Worm (Caenorhabditis elegans) whole organism, young adult: Measurements from ENCODE around the gene F25E5.1.

Experiments
- B0336.3 ChIP-seq: fragments of 200-800 bp; sonication (Bioruptor generic); IDR thresholded peaks from 2 replicates; pipeline ENCODE4 v1.3.6; 2022; ENCODE audit warnings: missing genetic modification characterization, missing compliant biosample characterization
- C17E4.6 ChIP-seq: fragments of 200-800 bp; sonication (Bioruptor generic); IDR thresholded peaks from 2 replicates; pipeline ENCODE4 v1.3.6; 2022; ENCODE audit warnings: missing genetic modification reagents, missing genetic modification characterization, missing compliant biosample characterization
- F55B11.4 ChIP-seq: sonication (generic microtip); optimal IDR thresholded peaks from 2 replicates; lab custom pipeline; 2016; ENCODE audit warnings: missing compliant biosample characterization, missing genetic modification characterization, borderline replicate concordance; ENCODE audit not compliant: insufficient read depth
- K12H6.12 ChIP-seq: fragments of 200-800 bp; sonication (Bioruptor generic); optimal IDR thresholded peaks from 2 replicates; lab custom pipeline; 2018; ENCODE audit warnings: mild to moderate bottlenecking, missing genetic modification characterization, missing compliant biosample characterization
- Y53F4B.3 ChIP-seq: fragments of 200-800 bp; sonication (Bioruptor generic); IDR thresholded peaks from 2 replicates; pipeline ENCODE4 v1.3.6; 2022; ENCODE audit warnings: missing genetic modification reagents, missing genetic modification characterization, missing compliant biosample characterization
- Y53G8AR.9 ChIP-seq: fragments of 200-800 bp; sonication (Bioruptor generic); conservative IDR thresholded peaks from 2 replicates; pipeline ENCODE4 v1.3.6; 2022; ENCODE audit warnings: missing genetic modification reagents, missing genetic modification characterization, missing compliant biosample characterization
- Y56A3A.18 ChIP-seq: fragments of 200-800 bp; sonication (Bioruptor generic); IDR thresholded peaks from 2 replicates; pipeline ENCODE4 v1.3.6; 2022; ENCODE audit warnings: missing genetic modification reagents, missing genetic modification characterization, missing compliant biosample characterization
- aptf-3 ChIP-seq: fragments of 200-800 bp; sonication (Bioruptor generic); IDR thresholded peaks from 2 replicates; pipeline ENCODE4 v1.3.6; 2022; ENCODE audit warnings: missing genetic modification characterization, missing compliant biosample characterization
- attf-5 ChIP-seq: fragments of 200-800 bp; sonication (Bioruptor generic); optimal IDR thresholded peaks from 2 replicates; lab custom pipeline; 2018; ENCODE audit warnings: mild to moderate bottlenecking, missing genetic modification characterization, missing compliant biosample characterization
- cebp-1 ChIP-seq, 2 experiments: fragments of 200-800 bp in 1 of 2; sonication (Bioruptor generic) in 1 of 2; sonication (generic microtip) in 1 of 2; IDR thresholded peaks in 1 of 2; optimal IDR thresholded peaks in 1 of 2; 2 replicates each; pipeline versions ENCODE4 v1.3.6 to Lab custom; 2017 to 2022; ENCODE audit warnings: missing compliant biosample characterization in 2 of 2, missing genetic modification characterization in 2 of 2, mild to moderate bottlenecking in 1 of 2, missing genetic modification reagents in 1 of 2, moderate library complexity in 1 of 2
- ceh-40 ChIP-seq: fragments of 200-800 bp; sonication (Bioruptor generic); IDR thresholded peaks from 2 replicates; pipeline ENCODE4 v1.3.6; 2022; ENCODE audit warnings: missing genetic modification characterization, missing compliant biosample characterization
- chd-7 ChIP-seq: sonication (generic microtip); optimal IDR thresholded peaks from 2 replicates; lab custom pipeline; 2016; ENCODE audit warnings: mild to moderate bottlenecking, missing genetic modification characterization, moderate library complexity, missing compliant biosample characterization
- egrh-3 ChIP-seq: fragments of 200-800 bp; sonication (Bioruptor generic); IDR thresholded peaks from 2 replicates; pipeline ENCODE4 v1.3.6; 2022; ENCODE audit warnings: missing genetic modification reagents, missing genetic modification characterization, missing compliant biosample characterization
- hmg-1.2 ChIP-seq: fragments of 200-800 bp; sonication (Bioruptor generic); IDR thresholded peaks from 2 replicates; pipeline ENCODE4 v1.3.6; 2022; ENCODE audit warnings: missing genetic modification reagents, missing genetic modification characterization, missing compliant biosample characterization
- let-607 ChIP-seq, 2 experiments: fragments of 200-800 bp in 1 of 2; sonication (Bioruptor generic) in 1 of 2; sonication (generic microtip) in 1 of 2; optimal IDR thresholded peaks; 2 replicates each; lab custom pipeline; 2016 to 2018; ENCODE audit warnings: mild to moderate bottlenecking in 2 of 2, missing compliant biosample characterization in 2 of 2, missing genetic modification characterization in 2 of 2, moderate library complexity in 2 of 2, missing genotype in 1 of 2
- lin-26 ChIP-seq: fragments of 200-800 bp; sonication (Bioruptor generic); IDR thresholded peaks from 2 replicates; pipeline ENCODE4 v1.3.6; 2022; ENCODE audit warnings: missing genetic modification reagents, missing genetic modification characterization, missing compliant biosample characterization
- lin-40 ChIP-seq: sonication (generic microtip); optimal IDR thresholded peaks from 2 replicates; lab custom pipeline; 2016; ENCODE audit warnings: missing genetic modification characterization, mild to moderate bottlenecking, missing compliant biosample characterization, missing genotype, missing genetic modification reagents
- lsl-1 ChIP-seq: fragments of 200-800 bp; sonication (Bioruptor generic); optimal IDR thresholded peaks from 2 replicates; lab custom pipeline; 2018; ENCODE audit warnings: mild to moderate bottlenecking, missing genetic modification characterization, moderate library complexity, missing compliant biosample characterization
- lsy-27 ChIP-seq: sonication (generic microtip); optimal IDR thresholded peaks from 2 replicates; lab custom pipeline; 2017; ENCODE audit warnings: missing genetic modification characterization, mild to moderate bottlenecking, missing compliant biosample characterization, antibody characterized with exemption, missing genotype, borderline replicate concordance; ENCODE audit not compliant: insufficient read depth
- madf-3 ChIP-seq: fragments of 200-800 bp; sonication (Bioruptor generic); IDR thresholded peaks from 2 replicates; pipeline ENCODE4 v1.3.6; 2022; ENCODE audit warnings: missing genetic modification reagents, missing genetic modification characterization, missing compliant biosample characterization
- madf-8 ChIP-seq: fragments of 200-800 bp; sonication (Bioruptor generic); conservative IDR thresholded peaks from 2 replicates; pipeline ENCODE4 v1.3.6; 2022; ENCODE audit warnings: missing genetic modification reagents, missing genetic modification characterization, missing compliant biosample characterization
- mcd-1 ChIP-seq: fragments of 200-800 bp; sonication (Bioruptor generic); IDR thresholded peaks from 2 replicates; pipeline ENCODE4 v1.3.6; 2022; ENCODE audit warnings: missing genetic modification reagents, missing genetic modification characterization, missing compliant biosample characterization
- nfya-2 ChIP-seq: fragments of 200-800 bp; sonication (Bioruptor generic); IDR thresholded peaks from 2 replicates; pipeline ENCODE4 v1.3.6; 2022; ENCODE audit warnings: missing genetic modification reagents, missing genetic modification characterization, missing compliant biosample characterization
- pbrm-1 ChIP-seq: fragments of 200-800 bp; sonication (Bioruptor generic); IDR thresholded peaks from 2 replicates; pipeline ENCODE4 v1.3.6; 2022; ENCODE audit warnings: missing genetic modification reagents, missing genetic modification characterization, missing compliant biosample characterization
- sea-2 ChIP-seq: fragments of 200-800 bp; sonication (Bioruptor generic); IDR thresholded peaks from 2 replicates; pipeline ENCODE4 v1.3.6; 2022; ENCODE audit warnings: missing genetic modification characterization, missing compliant biosample characterization
- unc-62 ChIP-seq: fragments of 150-350 bp; optimal IDR thresholded peaks from 2 replicates; lab custom pipeline; 2014; ENCODE audit warnings: missing biosample characterization, missing genetic modification reagents, missing genetic modification characterization
- xnd-1 ChIP-seq: sonication (generic microtip); optimal IDR thresholded peaks from 2 replicates; lab custom pipeline; 2016; ENCODE audit warnings: missing genotype, missing genetic modification reagents, missing genetic modification characterization, missing compliant biosample characterization

Gene F25E5.1

DNA sequence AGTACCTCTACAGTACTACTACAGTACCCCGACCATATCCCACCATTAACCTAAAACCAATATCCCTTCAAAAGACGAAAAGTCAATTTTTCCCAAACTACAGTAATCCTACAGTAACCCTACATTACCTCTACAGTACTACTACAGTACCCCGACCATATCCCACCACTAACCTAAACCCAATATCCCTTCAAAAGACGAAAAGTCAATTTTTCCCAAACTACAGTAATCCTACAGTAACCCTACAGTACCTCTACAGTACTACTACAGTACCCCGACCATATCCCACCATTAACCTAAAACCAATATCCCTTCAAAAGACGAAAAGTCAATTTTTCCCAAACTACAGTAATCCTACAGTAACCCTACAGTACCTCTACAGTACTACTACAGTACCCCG is 21.4 kb upstream of the F25E5.1 start, which contains the start of gene nhr-141:
Gene nhr-141 (plus strand): TSS at position 331 of the 400 bp plus-strand sequence.
- TF ChIP-seq egrh-3 (GFP tag; lab: Robert Waterston, UW) (peak; percentile 55), madf-3 (GFP tag; lab: Robert Waterston, UW) (peak; percentile 65; the same call in 1 of the 2 replicates)

DNA sequence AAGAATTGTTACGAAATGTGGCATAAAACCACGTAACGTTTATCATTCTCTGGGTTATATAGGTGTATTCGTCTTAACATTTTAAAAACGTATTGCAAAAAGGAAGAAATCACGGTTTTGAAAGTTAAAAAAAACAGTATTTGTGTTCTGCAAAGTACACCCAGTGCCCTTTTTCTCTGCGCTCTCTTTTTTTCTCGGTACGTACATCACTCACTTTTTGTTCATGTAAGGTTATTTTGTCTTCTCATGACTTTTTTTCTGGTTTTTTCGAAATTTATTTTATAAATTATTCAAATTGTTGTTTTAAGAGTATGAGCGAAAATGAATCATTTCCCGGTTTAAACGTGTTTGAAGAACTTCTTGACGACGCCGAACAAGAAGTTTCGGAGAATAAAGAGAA is 18.7 kb upstream of the F25E5.1 start, which contains the start of gene F25E5.5:
Gene F25E5.5 (plus strand): TSS at position 301 of the 400 bp plus-strand sequence.
- TF ChIP-seq cebp-1 (GFP tag; IDR thresholded peaks at IDR 0.05; lab: Robert Waterston, UW) (no peak), cebp-1 (tag; optimal IDR thresholded peaks at IDR 0.05; lab: Kevin White, UChicago) (peak; percentile 4), lin-40 (tag; lab: Kevin White, UChicago) (no peak)

DNA sequence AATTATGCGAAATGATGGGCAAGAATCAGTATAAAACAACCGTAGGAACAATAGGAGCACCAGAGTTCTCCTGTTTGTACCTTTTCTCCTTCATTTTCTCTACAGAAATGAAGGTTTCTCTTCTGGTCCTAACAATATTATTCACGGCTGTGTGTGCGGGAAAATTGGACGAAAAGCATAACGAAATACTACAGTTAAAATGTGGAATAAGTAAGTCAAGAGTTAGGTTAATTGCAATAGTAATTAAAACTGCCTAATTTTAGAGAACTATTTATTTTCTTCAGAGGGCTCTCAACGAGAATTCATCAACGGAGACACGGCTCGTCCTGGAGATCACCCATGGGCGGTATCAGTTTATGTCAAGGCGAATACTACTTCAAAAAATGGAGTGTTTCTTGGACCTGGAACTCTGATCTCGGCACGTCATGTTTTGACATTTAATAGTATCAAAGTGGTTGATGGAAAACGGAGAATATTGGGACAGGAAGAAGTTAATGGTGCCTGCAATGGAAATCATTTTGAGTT is 16.3 kb upstream of the F25E5.1 start, which contains the start of gene try-12:
Gene try-12 (plus strand): TSS at position 51 of the 525 bp plus-strand sequence.
- TF ChIP-seq chd-7 (tag; lab: Kevin White, UChicago) (no peak), nfya-2 (GFP tag; lab: Robert Waterston, UW) (no peak), K12H6.12 (tag; lab: Kevin White, UChicago) (no peak), let-607 (tag; optimal IDR thresholded peaks at IDR 0.05; lab: Kevin White, UChicago) (no peak), ceh-40 (no peak), Y56A3A.18 (GFP tag; lab: Robert Waterston, UW) (no peak), mcd-1 (GFP tag; lab: Robert Waterston, UW) (no peak), sea-2 (no peak), unc-62 (GFP tag; lab: Kevin White, UChicago) (no peak), C17E4.6 (GFP tag; lab: Robert Waterston, UW) (no peak), pbrm-1 (GFP tag; lab: Robert Waterston, UW) (no peak), F55B11.4 (tag; lab: Kevin White, UChicago) (no peak), lsl-1 (GFP tag; lab: Kevin White, UChicago) (no peak), Y53F4B.3 (GFP tag; lab: Robert Waterston, UW) (no peak), B0336.3 (GFP tag; lab: Robert Waterston, UW) (no peak), hmg-1.2 (GFP tag; lab: Robert Waterston, UW) (no peak)

DNA sequence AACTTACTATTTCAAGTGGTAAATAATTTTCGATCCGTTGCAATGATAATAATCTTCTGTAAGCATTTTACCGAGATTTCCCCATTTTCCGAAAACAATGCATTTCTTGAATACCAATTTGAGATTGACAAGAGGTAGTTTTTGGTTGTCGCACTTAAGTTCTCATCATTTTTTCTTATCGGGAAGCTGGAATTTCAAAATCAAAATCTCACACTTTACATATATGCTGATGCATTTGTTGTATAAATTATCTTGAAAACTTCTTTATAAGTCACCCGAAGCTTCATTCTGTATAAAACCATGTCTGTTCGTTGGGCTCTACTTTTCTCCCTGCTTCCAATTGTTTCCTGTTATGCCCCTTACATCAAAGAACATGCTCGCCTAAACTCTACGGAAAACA is 14.3 kb upstream of the F25E5.1 start, which contains the start of gene try-11:
Gene try-11 (plus strand): TSS at position 301 of the 400 bp plus-strand sequence.
- no peak for TF ChIP-seq unc-62 (GFP tag; lab: Kevin White, UChicago)
- no peak for TF ChIP-seq lsl-1 (GFP tag; lab: Kevin White, UChicago)
- TF ChIP-seq Y53F4B.3 (GFP tag; lab: Robert Waterston, UW), result no peak
- no peak for TF ChIP-seq aptf-3 (GFP tag; lab: Robert Waterston, UW)
- no peak for TF ChIP-seq K12H6.12 (tag; lab: Kevin White, UChicago)
- TF ChIP-seq Y53G8AR.9 (GFP tag; lab: Robert Waterston, UW), result no peak
- no peak for TF ChIP-seq xnd-1 (tag; lab: Kevin White, UChicago)

DNA sequence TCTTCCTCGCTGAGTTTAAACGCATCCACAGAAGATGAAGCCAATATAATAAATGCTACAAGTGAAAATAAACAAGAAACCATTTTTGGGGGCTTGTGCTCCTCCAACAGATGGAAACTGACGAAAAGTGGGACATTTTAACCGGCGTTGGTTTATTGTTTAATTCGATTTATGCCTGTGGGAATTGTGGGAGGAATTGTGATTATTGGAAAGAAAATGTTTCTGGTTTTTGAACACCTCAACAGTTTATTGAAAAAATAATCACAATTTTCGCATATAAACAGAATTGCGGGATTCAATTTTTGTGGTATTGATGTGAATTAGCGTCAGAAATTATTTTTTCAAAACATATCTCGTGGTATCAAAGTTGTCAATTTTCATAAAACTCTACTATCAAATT is 11.4 kb upstream of the F25E5.1 start, which contains the start of gene try-8:
Gene try-8 (minus strand): TSS at position 101 of the 400 bp plus-strand sequence.
- no peak for TF ChIP-seq madf-8
- TF ChIP-seq attf-5, result no peak
- no peak for TF ChIP-seq xnd-1 (tag; lab: Kevin White, UChicago)
- TF ChIP-seq lin-26 (GFP tag; lab: Robert Waterston, UW), result no peak
- no peak for TF ChIP-seq Y56A3A.18 (GFP tag; lab: Robert Waterston, UW)
- no peak for TF ChIP-seq lsy-27 (tag; lab: Kevin White, UChicago)
